Fruit fly (Drosophila melanogaster) whole organism, embryonic: ENCODE results near the gene Acp65Aa.

Source experiments
- CG10431 ChIP-seq: fragments of 200-800 bp; sonication (Bioruptor generic); optimal IDR thresholded peaks from 3 replicates; lab custom pipeline; 2018; ENCODE audit warnings: missing biosample characterization, mild to moderate bottlenecking, missing genetic modification characterization
- CG11696 ChIP-seq: fragments of 200-800 bp; sonication (Bioruptor generic); IDR thresholded peaks from 2 replicates; pipeline ENCODE4 v1.3.6; 2022; ENCODE audit warnings: missing biosample characterization, missing genetic modification characterization
- CG13894 ChIP-seq: fragments of 200-800 bp; sonication (Bioruptor generic); optimal IDR thresholded peaks from 3 replicates; lab custom pipeline; 2018; ENCODE audit warnings: missing biosample characterization, mild to moderate bottlenecking, missing genetic modification characterization, moderate library complexity
- CG14050 ChIP-seq: fragments of 200-800 bp; sonication (Bioruptor generic); IDR thresholded peaks from 3 replicates; pipeline ENCODE4 v1.3.6; 2022; ENCODE audit warnings: missing biosample characterization, missing genetic modification characterization
- CG1529 ChIP-seq: fragments of 200-800 bp; sonication (Bioruptor generic); optimal IDR thresholded peaks from 3 replicates; lab custom pipeline; 2018; ENCODE audit warnings: missing biosample characterization, missing genetic modification characterization
- CG15514 ChIP-seq: fragments of 200-800 bp; sonication (Bioruptor generic); optimal IDR thresholded peaks from 3 replicates; lab custom pipeline; 2017; ENCODE audit warnings: missing biosample characterization, missing genetic modification characterization, mild to moderate bottlenecking, moderate library complexity, missing genetic modification reagents
- CG15696 ChIP-seq: fragments of 200-800 bp; sonication (Bioruptor generic); optimal IDR thresholded peaks from 2 replicates; lab custom pipeline; 2019; ENCODE audit warnings: missing biosample characterization, mild to moderate bottlenecking, missing genetic modification characterization, moderate library complexity
- CG1647 ChIP-seq: fragments of 200-800 bp; sonication (Bioruptor generic); optimal IDR thresholded peaks from 3 replicates; lab custom pipeline; 2016; ENCODE audit warnings: missing biosample characterization, missing genetic modification characterization
- CG17359 ChIP-seq: fragments of 200-800 bp; sonication (Bioruptor generic); optimal IDR thresholded peaks from 3 replicates; lab custom pipeline; 2018; ENCODE audit warnings: missing biosample characterization, mild to moderate bottlenecking, missing genetic modification characterization, moderate library complexity
- CG18011 ChIP-seq: fragments of 200-800 bp; sonication (Bioruptor generic); optimal IDR thresholded peaks from 2 replicates; lab custom pipeline; 2017; ENCODE audit warnings: missing biosample characterization, missing genetic modification characterization, mild to moderate bottlenecking, moderate library complexity, missing genotype
- CG1832 ChIP-seq: fragments of 200-800 bp; sonication (Bioruptor generic); optimal IDR thresholded peaks from 2 replicates; lab custom pipeline; 2017; ENCODE audit warnings: missing biosample characterization, mild to moderate bottlenecking, missing genetic modification characterization, inconsistent platforms
- CG31224 ChIP-seq: fragments of 200-800 bp; sonication (Bioruptor generic); IDR thresholded peaks from 2 replicates; pipeline ENCODE4 v1.3.6; 2022; ENCODE audit warnings: missing biosample characterization, missing genetic modification characterization
- CG3281 ChIP-seq: fragments of 200-800 bp; sonication (Bioruptor generic); optimal IDR thresholded peaks from 3 replicates; lab custom pipeline; 2017; ENCODE audit warnings: missing biosample characterization, mild to moderate bottlenecking, missing genetic modification characterization
- CG33557 ChIP-seq: fragments of 200-800 bp; sonication (Bioruptor generic); optimal IDR thresholded peaks from 2 replicates; lab custom pipeline; 2019; ENCODE audit warnings: missing biosample characterization, mild to moderate bottlenecking, missing genetic modification characterization, moderate library complexity
- CG4617 ChIP-seq: fragments of 200-800 bp; sonication (Bioruptor generic); optimal IDR thresholded peaks from 3 replicates; lab custom pipeline; 2016; ENCODE audit warnings: missing biosample characterization, missing genetic modification characterization, borderline replicate concordance
- CG6175 ChIP-seq: fragments of 200-800 bp; sonication (Bioruptor generic); IDR thresholded peaks from 3 replicates; pipeline ENCODE4 v1.3.6; 2022; ENCODE audit warnings: missing biosample characterization, missing genetic modification characterization
- CG7372 ChIP-seq: fragments of 200-800 bp; sonication (Bioruptor generic); IDR thresholded peaks from 2 replicates; pipeline ENCODE4 v1.3.6; 2022; ENCODE audit warnings: missing biosample characterization, missing genetic modification characterization
- CG9215 ChIP-seq: fragments of 200-800 bp; sonication (Bioruptor generic); IDR thresholded peaks from 2 replicates; pipeline ENCODE4 v1.3.6; 2022; ENCODE audit warnings: missing biosample characterization, missing genetic modification characterization
- CG9437 ChIP-seq: fragments of 200-800 bp; sonication (Bioruptor generic); optimal IDR thresholded peaks from 2 replicates; lab custom pipeline; 2018; ENCODE audit warnings: missing biosample characterization, mild to moderate bottlenecking, missing genetic modification characterization
- CkIIα-i1 ChIP-seq: fragments of 200-800 bp; sonication (Bioruptor generic); IDR thresholded peaks from 2 replicates; pipeline ENCODE4 v1.3.6; 2022; ENCODE audit warnings: missing biosample characterization, missing genetic modification characterization
- D ChIP-seq, 2 experiments: fragments of 200-800 bp in 1 of 2; fragments of >200 bp in 1 of 2; sonication (Bioruptor generic) in 1 of 2; optimal IDR thresholded peaks; 2 replicates in 1 of 2; 3 replicates in 1 of 2; lab custom pipeline; 2017; ENCODE audit warnings: mild to moderate bottlenecking in 1 of 2, missing biosample characterization in 1 of 2, missing genetic modification characterization in 1 of 2, missing genetic modification reagents in 1 of 2
- Dad ChIP-seq: fragments of 200-800 bp; sonication (Bioruptor generic); optimal IDR thresholded peaks from 3 replicates; lab custom pipeline; 2016; ENCODE audit warnings: missing biosample characterization, missing genetic modification characterization
- Deaf1 ChIP-seq: fragments of 200-800 bp; optimal IDR thresholded peaks from 3 replicates; lab custom pipeline; 2019; ENCODE audit warnings: missing biosample characterization, mild to moderate bottlenecking, missing genetic modification characterization, moderate library complexity
- Gug ChIP-seq: fragments of 200-800 bp; sonication (Bioruptor generic); IDR thresholded peaks from 4 replicates; pipeline ENCODE4 v1.3.6; 2022; ENCODE audit warnings: missing biosample characterization, missing genetic modification characterization
- HLH4C ChIP-seq: fragments of 200-800 bp; sonication (Bioruptor generic); IDR thresholded peaks from 3 replicates; pipeline ENCODE4 v1.3.6; 2022; ENCODE audit warnings: missing biosample characterization, missing genetic modification characterization; ENCODE audit not compliant: partially characterized antibody
- Hey ChIP-seq: fragments of 200-800 bp; sonication (Bioruptor generic); optimal IDR thresholded peaks from 3 replicates; lab custom pipeline; 2018; ENCODE audit warnings: missing biosample characterization, mild to moderate bottlenecking, missing genetic modification characterization
- Hmr ChIP-seq: fragments of 200-800 bp; sonication (Bioruptor generic); optimal IDR thresholded peaks from 3 replicates; lab custom pipeline; 2017; ENCODE audit warnings: mild to moderate bottlenecking, missing biosample characterization, missing genetic modification reagents, missing genetic modification characterization
- NC2β ChIP-seq: fragments of 200-800 bp; sonication (Bioruptor generic); optimal IDR thresholded peaks from 2 replicates; lab custom pipeline; 2016; ENCODE audit warnings: missing biosample characterization, missing genetic modification characterization
- Scr ChIP-seq: fragments of 200-800 bp; sonication (Bioruptor generic); IDR thresholded peaks from 2 replicates; pipeline ENCODE4 v1.3.6; 2022; ENCODE audit warnings: missing biosample characterization, missing genetic modification characterization; ENCODE audit not compliant: partially characterized antibody
- Stat92E ChIP-seq, 3 experiments: fragments of >200 bp in 2 of 3; fragments of 200-800 bp in 1 of 3; sonication (Bioruptor generic) in 1 of 3; optimal IDR thresholded peaks; 2 replicates each; lab custom pipeline; 2017 to 2019; ENCODE audit warnings: missing biosample characterization in 3 of 3, missing genetic modification characterization in 3 of 3, mild to moderate bottlenecking in 1 of 3, moderate library complexity in 1 of 3
- amos ChIP-seq: fragments of 200-800 bp; sonication (Bioruptor generic); IDR thresholded peaks from 2 replicates; pipeline ENCODE4 v1.3.6; 2022; ENCODE audit warnings: missing biosample characterization, missing genetic modification characterization; ENCODE audit not compliant: partially characterized antibody
- br ChIP-seq: fragments of >200 bp; optimal IDR thresholded peaks from 2 replicates; lab custom pipeline; 2017
- cas ChIP-seq: fragments of 200-800 bp; sonication (Bioruptor generic); IDR thresholded peaks from 2 replicates; pipeline ENCODE4 v1.3.6; 2022; ENCODE audit warnings: missing biosample characterization, missing genetic modification characterization
- croc ChIP-seq: fragments of 200-800 bp; sonication (Bioruptor generic); conservative IDR thresholded peaks from 3 replicates; pipeline ENCODE4 v1.3.6; 2022; ENCODE audit warnings: missing biosample characterization, missing genetic modification characterization
- crp ChIP-seq, 2 experiments: fragments of 200-800 bp; sonication (Bioruptor generic); optimal IDR thresholded peaks; 2 replicates in 1 of 2; 3 replicates in 1 of 2; lab custom pipeline; 2017; ENCODE audit warnings: missing biosample characterization in 2 of 2, missing genetic modification characterization in 2 of 2, mild to moderate bottlenecking in 1 of 2, moderate library complexity in 1 of 2
- dmrt11E ChIP-seq: fragments of 200-800 bp; sonication (Bioruptor generic); optimal IDR thresholded peaks from 3 replicates; lab custom pipeline; 2018; ENCODE audit warnings: missing biosample characterization, mild to moderate bottlenecking, missing genetic modification characterization, moderate library complexity
- dmrt99B ChIP-seq: fragments of 200-800 bp; sonication (Bioruptor generic); optimal IDR thresholded peaks from 2 replicates; lab custom pipeline; 2018; ENCODE audit warnings: missing biosample characterization, mild to moderate bottlenecking, missing genetic modification characterization, moderate library complexity
- emc ChIP-seq: fragments of 200-800 bp; sonication (Bioruptor generic); optimal IDR thresholded peaks from 2 replicates; lab custom pipeline; 2016; ENCODE audit warnings: missing biosample characterization, missing genetic modification characterization
- en ChIP-seq: fragments of 200-800 bp; sonication (Bioruptor generic); optimal IDR thresholded peaks from 2 replicates; lab custom pipeline; 2016; ENCODE audit warnings: missing biosample characterization, missing genetic modification characterization
- fd3F ChIP-seq: fragments of 200-800 bp; sonication (Bioruptor generic); optimal IDR thresholded peaks from 2 replicates; lab custom pipeline; 2018; ENCODE audit warnings: missing biosample characterization, mild to moderate bottlenecking, missing genetic modification characterization, moderate library complexity
- fd96Cb ChIP-seq: fragments of 200-800 bp; sonication (Bioruptor generic); optimal IDR thresholded peaks from 2 replicates; lab custom pipeline; 2018; ENCODE audit warnings: missing biosample characterization, mild to moderate bottlenecking, missing genetic modification characterization, moderate library complexity
- fu2 ChIP-seq: fragments of 200-800 bp; sonication (Bioruptor generic); optimal IDR thresholded peaks from 2 replicates; lab custom pipeline; 2016; ENCODE audit warnings: missing biosample characterization, missing genetic modification characterization
- gem ChIP-seq: fragments of 200-800 bp; sonication (Bioruptor generic); optimal IDR thresholded peaks from 2 replicates; lab custom pipeline; 2019; ENCODE audit warnings: missing biosample characterization, mild to moderate bottlenecking, missing genetic modification characterization, moderate library complexity
- hth ChIP-seq: fragments of >200 bp; optimal IDR thresholded peaks from 2 replicates; lab custom pipeline; 2017; ENCODE audit warnings: inconsistent platforms
- kah ChIP-seq: fragments of 200-800 bp; sonication (Bioruptor generic); optimal IDR thresholded peaks from 2 replicates; lab custom pipeline; 2018; ENCODE audit warnings: missing biosample characterization, mild to moderate bottlenecking, missing genetic modification characterization
- ro ChIP-seq: fragments of 200-800 bp; sonication (Bioruptor generic); IDR thresholded peaks from 2 replicates; pipeline ENCODE4 v1.3.6; 2022; ENCODE audit warnings: missing biosample characterization, missing genetic modification characterization
- twi ChIP-seq: fragments of 200-800 bp; optimal IDR thresholded peaks from 2 replicates; lab custom pipeline; 2019; ENCODE audit warnings: missing biosample characterization, mild to moderate bottlenecking, missing genetic modification characterization, moderate library complexity
- vvl ChIP-seq: fragments of 200-800 bp; sonication (Bioruptor generic); IDR thresholded peaks from 2 replicates; pipeline ENCODE4 v1.3.6; 2022; ENCODE audit warnings: missing biosample characterization, missing genetic modification characterization
- zen ChIP-seq: fragments of 200-800 bp; sonication (Bioruptor generic); optimal IDR thresholded peaks from 3 replicates; lab custom pipeline; 2018; ENCODE audit warnings: missing biosample characterization, mild to moderate bottlenecking, missing genetic modification characterization, moderate library complexity

Acp65Aa gene

dm6 chr3L:6108264-6109060 is 44.1 kb downstream of the Acp65Aa start (continued):
- TF ChIP-seq ro (GFP tag; lab: Robert Waterston, UW) = no peak
- TF ChIP-seq Stat92E (GFP tag; optimal IDR thresholded peaks at IDR 0.05; lab: Kevin White, UChicago) = no peak
- TF ChIP-seq en (GFP tag; lab: Kevin White, UChicago) = no peak
- no peak for TF ChIP-seq CG1529 (GFP tag; lab: Kevin White, UChicago)
- TF ChIP-seq CkIIα-i1 (GFP tag; lab: Robert Waterston, UW) = no peak
- TF ChIP-seq fd3F (GFP tag; lab: Kevin White, UChicago) = no peak
- no peak for TF ChIP-seq CG3281
- TF ChIP-seq D (optimal IDR thresholded peaks at IDR 0.05; lab: Kevin White, UChicago) = no peak
- TF ChIP-seq D (GFP tag; optimal IDR thresholded peaks at IDR 0.05; lab: Kevin White, UChicago) = peak; percentile 27
- TF ChIP-seq amos (GFP tag; lab: Robert Waterston, UW) = no peak
- no peak for TF ChIP-seq NC2β
- no peak for TF ChIP-seq emc (GFP tag; lab: Kevin White, UChicago)
- TF ChIP-seq Hmr (GFP tag; lab: Kevin White, UChicago) = no peak
- TF ChIP-seq CG13894 = no peak
- TF ChIP-seq HLH4C (GFP tag; lab: Robert Waterston, UW) = no peak
- no peak for TF ChIP-seq CG10431 (GFP tag; lab: Kevin White, UChicago)
- TF ChIP-seq Scr (GFP tag; lab: Robert Waterston, UW) = no peak
- no peak for TF ChIP-seq twi (tag; lab: Kevin White, UChicago)
- TF ChIP-seq dmrt11E (tag; lab: Kevin White, UChicago) = peak; percentile 40
- no peak for TF ChIP-seq vvl (GFP tag; lab: Robert Waterston, UW)
- no peak for TF ChIP-seq crp (GFP tag; optimal IDR thresholded peaks at IDR 0.05; lab: Kevin White, UChicago)
- TF ChIP-seq CG18011 = no peak
- peak; percentile 19 for TF ChIP-seq fd96Cb (tag; lab: Kevin White, UChicago)
- no peak for TF ChIP-seq CG1832 (GFP tag; lab: Kevin White, UChicago)
- no peak for TF ChIP-seq CG14050 (GFP tag; lab: Robert Waterston, UW)
- TF ChIP-seq hth (lab: Kevin White, UChicago) = no peak
- no peak for TF ChIP-seq CG31224 (GFP tag; lab: Robert Waterston, UW)
- peak; percentile 28 for TF ChIP-seq dmrt99B (tag; lab: Kevin White, UChicago)
- TF ChIP-seq zen (tag; lab: Kevin White, UChicago) = no peak
- TF ChIP-seq fu2 (GFP tag; lab: Kevin White, UChicago) = no peak
- no peak for TF ChIP-seq CG11696 (GFP tag; lab: Robert Waterston, UW)
- TF ChIP-seq CG15514 (GFP tag; lab: Kevin White, UChicago) = no peak
- TF ChIP-seq CG7372 = no peak
- TF ChIP-seq CG9437 (GFP tag; lab: Kevin White, UChicago) = no peak
- TF ChIP-seq CG4617 (GFP tag; lab: Kevin White, UChicago) = no peak
- peak; percentile 53 for TF ChIP-seq gem (tag; lab: Kevin White, UChicago)
- no peak for TF ChIP-seq CG6175 (GFP tag; lab: Robert Waterston, UW)
- no peak for TF ChIP-seq Dad (GFP tag; lab: Kevin White, UChicago)
- TF ChIP-seq cas (GFP tag; lab: Robert Waterston, UW) = no peak
- no peak for TF ChIP-seq Deaf1 (tag; lab: Kevin White, UChicago)
- TF ChIP-seq CG1647 (GFP tag; lab: Kevin White, UChicago) = no peak
- TF ChIP-seq CG9215 (GFP tag; lab: Robert Waterston, UW) = no peak
- TF ChIP-seq CG33557 = no peak
- TF ChIP-seq croc (GFP tag; lab: Robert Waterston, UW) = no peak
- TF ChIP-seq CG17359 (tag; lab: Kevin White, UChicago) = no peak
- peak; percentile 25 for TF ChIP-seq CG15696 (tag; lab: Kevin White, UChicago)
- peak; percentile 100 for TF ChIP-seq Hey (tag; lab: Kevin White, UChicago)
- TF ChIP-seq Gug = no peak
- no peak for TF ChIP-seq br (lab: Kevin White, UChicago)
- no peak for TF ChIP-seq kah (GFP tag; lab: Kevin White, UChicago)
